Worm (Caenorhabditis elegans) whole organism, early embryonic: Measurements from ENCODE around the gene Y53G8AL.1.

Source experiments
- ama-1 ChIP-seq: fragments of 150-350 bp; optimal IDR thresholded peaks from 2 replicates; lab custom pipeline; 2014
- ceh-13 ChIP-seq: fragments of 200-800 bp; sonication (Bioruptor generic); optimal IDR thresholded peaks from 2 replicates; lab custom pipeline; 2018; ENCODE audit warnings: mild to moderate bottlenecking, missing genetic modification characterization, missing compliant biosample characterization
- flt-1 ChIP-seq: fragments of 200-800 bp; sonication (Bioruptor generic); IDR thresholded peaks from 2 replicates; pipeline ENCODE4 v1.3.6; 2022; ENCODE audit warnings: missing genetic modification characterization, missing compliant biosample characterization
- hnd-1 ChIP-seq: sonication (generic microtip); optimal IDR thresholded peaks from 2 replicates; lab custom pipeline; 2016; ENCODE audit warnings: missing genetic modification characterization, missing compliant biosample characterization
- pes-1 ChIP-seq: fragments of 200-800 bp; sonication (Bioruptor generic); IDR thresholded peaks from 2 replicates; pipeline ENCODE4 v1.3.6; 2022; ENCODE audit warnings: missing genetic modification reagents, missing genetic modification characterization, missing compliant biosample characterization

DNA sequence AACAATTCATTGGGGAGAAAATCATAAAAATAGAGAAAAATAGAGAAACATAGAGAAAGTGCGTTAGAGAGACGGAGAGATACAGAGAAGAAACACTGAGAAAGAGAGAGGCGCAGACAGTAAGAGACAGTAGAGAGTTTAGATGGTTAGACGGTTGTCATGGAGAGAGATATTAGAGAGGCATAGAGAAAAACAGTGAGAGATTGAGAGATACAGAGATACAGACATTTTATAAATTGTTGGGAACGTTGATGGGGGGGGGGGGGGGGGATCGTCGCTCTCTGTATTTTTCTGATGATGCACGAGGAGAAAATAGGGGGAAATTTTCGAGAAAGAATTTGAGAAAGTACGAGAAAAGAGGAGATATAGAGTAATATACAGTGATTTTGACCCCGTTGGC lies 46.4 kb downstream of the Y53G8AL.1 start:
- TF ChIP-seq flt-1 (GFP tag; lab: Robert Waterston, UW) (no peak), ceh-13 (GFP tag; lab: Kevin White, UChicago) (no peak), ama-1 (lab: Kevin White, UChicago) (no peak), hnd-1 (tag; lab: Kevin White, UChicago) (no peak), pes-1 (GFP tag; lab: Robert Waterston, UW) (no peak)
